Worm (Caenorhabditis elegans): ENCODE measurements around the gene hmit-1.1.

DNA sequence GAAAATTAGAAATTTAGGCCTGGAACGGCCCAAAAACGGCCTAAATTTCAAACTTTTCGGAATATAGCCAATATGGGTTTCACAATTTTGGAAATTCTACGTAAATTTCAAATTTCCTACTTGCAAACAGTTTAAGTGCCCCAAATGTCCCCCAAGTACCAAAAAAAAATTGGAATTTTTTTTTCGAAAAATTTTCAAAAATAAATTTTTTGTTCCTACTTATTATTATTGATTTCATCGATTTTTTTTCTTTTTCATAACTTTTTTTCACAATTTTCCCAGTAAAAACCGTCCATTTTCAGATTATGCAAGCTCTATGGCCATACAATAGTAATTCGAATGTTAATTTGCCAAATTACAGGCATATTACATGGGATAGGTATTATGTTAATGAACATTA, 54.9 kb downstream of the hmit-1.1 start, which contains the start of gene Y51A2D.21:
- TF ChIP-seq mdl-1 (tag; optimal IDR thresholded peaks at IDR 0.05) (no peak), mml-1 (tag; optimal IDR thresholded peaks at IDR 0.05) (no peak), fkh-10 (GFP tag; optimal IDR thresholded peaks at IDR 0.05) (no peak), nhr-77 (tag; optimal IDR thresholded peaks at IDR 0.05) (no peak)
